Fruit fly (Drosophila melanogaster) whole organism, prepupa: ENCODE measurements around the gene sra.
A peak's percentile ranks its signal among the peaks of the same experiment; 100 is the strongest.
"Not testable (repeated sequence)": the region's sequence is repeated elsewhere in the genome, so short reads cannot be mapped to it uniquely, and the experiment has no call there.

Experiments used
- CG10669 ChIP-seq: fragments of 200-800 bp; sonication (Bioruptor generic); optimal IDR thresholded peaks from 3 replicates; lab custom pipeline; 2018; ENCODE audit warnings: missing biosample characterization, mild to moderate bottlenecking, missing genetic modification characterization, moderate library complexity
- CG11902 ChIP-seq: fragments of 200-800 bp; sonication (Bioruptor generic); optimal IDR thresholded peaks from 3 replicates; lab custom pipeline; 2016; ENCODE audit warnings: missing biosample characterization, missing genetic modification characterization
- CG15336 ChIP-seq: fragments of 200-800 bp; sonication (Bioruptor generic); IDR thresholded peaks from 2 replicates; pipeline ENCODE4 v1.3.6; 2022; ENCODE audit warnings: missing biosample characterization, missing genetic modification characterization
- CG16779 ChIP-seq: fragments of 200-800 bp; sonication (Bioruptor generic); optimal IDR thresholded peaks from 3 replicates; lab custom pipeline; 2017; ENCODE audit warnings: missing biosample characterization, mild to moderate bottlenecking, missing genetic modification characterization
- CG32006 ChIP-seq: fragments of 200-800 bp; sonication (Bioruptor generic); optimal IDR thresholded peaks from 3 replicates; lab custom pipeline; 2017; ENCODE audit warnings: missing biosample characterization, mild to moderate bottlenecking, missing genetic modification characterization
- CG3919 ChIP-seq: fragments of 200-800 bp; sonication (Bioruptor generic); optimal IDR thresholded peaks from 3 replicates; lab custom pipeline; 2016; ENCODE audit warnings: missing biosample characterization, missing genetic modification characterization
- CG8119 ChIP-seq: fragments of 200-800 bp; sonication (Bioruptor generic); IDR thresholded peaks from 3 replicates; pipeline ENCODE4 v1.3.6; 2022; ENCODE audit warnings: missing biosample characterization, missing genetic modification characterization
- CG8632 ChIP-seq: fragments of 200-800 bp; sonication (Bioruptor generic); optimal IDR thresholded peaks from 3 replicates; lab custom pipeline; 2016; ENCODE audit warnings: missing biosample characterization, missing genetic modification characterization
- CG9139 ChIP-seq: fragments of 200-800 bp; sonication (Bioruptor generic); optimal IDR thresholded peaks from 3 replicates; lab custom pipeline; 2017; ENCODE audit warnings: missing biosample characterization, mild to moderate bottlenecking, missing genetic modification characterization
- Eip75B ChIP-seq: fragments of 200-800 bp; sonication (Bioruptor generic); optimal IDR thresholded peaks from 3 replicates; lab custom pipeline; 2016; ENCODE audit warnings: missing biosample characterization, missing genetic modification characterization
- Eip78C ChIP-seq: fragments of 200-800 bp; sonication (Bioruptor generic); peaks from one replicate; lab custom pipeline; 2016; ENCODE audit warnings: missing biosample characterization, missing genetic modification characterization
- Eip93F ChIP-seq: fragments of 200-800 bp; sonication (Bioruptor generic); optimal IDR thresholded peaks from 2 replicates; lab custom pipeline; 2016; ENCODE audit warnings: missing biosample characterization, mild to moderate bottlenecking, missing genetic modification characterization
- Gug ChIP-seq: fragments of 200-800 bp; sonication (Bioruptor generic); IDR thresholded peaks from 2 replicates; pipeline ENCODE4 v1.3.6; 2022; ENCODE audit warnings: missing biosample characterization, missing genetic modification characterization
- Hr4 ChIP-seq: fragments of 200-800 bp; sonication (Bioruptor generic); optimal IDR thresholded peaks from 3 replicates; lab custom pipeline; 2016; ENCODE audit warnings: missing biosample characterization, missing genetic modification characterization
- Lpt ChIP-seq: fragments of 200-800 bp; sonication (Bioruptor generic); optimal IDR thresholded peaks from 3 replicates; lab custom pipeline; 2016; ENCODE audit warnings: missing biosample characterization, missing genetic modification characterization
- Met ChIP-seq: fragments of 200-800 bp; sonication (Bioruptor generic); optimal IDR thresholded peaks from 3 replicates; lab custom pipeline; 2016; ENCODE audit warnings: missing biosample characterization, missing genetic modification characterization
- Sox102F ChIP-seq: fragments of 200-800 bp; sonication (Bioruptor generic); optimal IDR thresholded peaks from 2 replicates; lab custom pipeline; 2016; ENCODE audit warnings: missing biosample characterization, mild to moderate bottlenecking, missing genetic modification characterization
- Sox15 ChIP-seq: fragments of 200-800 bp; sonication (Bioruptor generic); optimal IDR thresholded peaks from 3 replicates; lab custom pipeline; 2016; ENCODE audit warnings: missing biosample characterization, missing genetic modification characterization
- achi ChIP-seq: fragments of 200-800 bp; sonication (Bioruptor generic); optimal IDR thresholded peaks from 3 replicates; lab custom pipeline; 2016; ENCODE audit warnings: missing biosample characterization, missing genetic modification characterization
- acj6 ChIP-seq: fragments of 200-800 bp; sonication (Bioruptor generic); optimal IDR thresholded peaks from 3 replicates; lab custom pipeline; 2016; ENCODE audit warnings: missing biosample characterization, missing genetic modification characterization
- eg ChIP-seq: fragments of 200-800 bp; sonication (Bioruptor generic); IDR thresholded peaks from 3 replicates; pipeline ENCODE4 v1.3.6; 2022; ENCODE audit warnings: missing biosample characterization, missing genetic modification characterization
- fkh ChIP-seq: fragments of 200-800 bp; sonication (Bioruptor generic); optimal IDR thresholded peaks from 3 replicates; lab custom pipeline; 2017; ENCODE audit warnings: missing biosample characterization, mild to moderate bottlenecking, missing genetic modification characterization, moderate library complexity
- salr ChIP-seq, 2 experiments: fragments of 200-800 bp; sonication (Bioruptor generic); optimal IDR thresholded peaks; 3 replicates each; lab custom pipeline; 2016 to 2018; ENCODE audit warnings: missing biosample characterization in 2 of 2, missing genetic modification characterization in 2 of 2, mild to moderate bottlenecking in 1 of 2
- ss ChIP-seq, 2 experiments: fragments of 200-800 bp; sonication (Bioruptor generic); optimal IDR thresholded peaks; 2 replicates in 1 of 2; 3 replicates in 1 of 2; lab custom pipeline; 2017 to 2018; ENCODE audit warnings: mild to moderate bottlenecking in 2 of 2, missing biosample characterization in 2 of 2, missing genetic modification characterization in 2 of 2, moderate library complexity in 1 of 2
- svp ChIP-seq: fragments of 200-800 bp; sonication (Bioruptor generic); peaks from one replicate; lab custom pipeline; 2016; ENCODE audit warnings: missing biosample characterization, missing genetic modification characterization
- topi ChIP-seq: fragments of 200-800 bp; sonication (Bioruptor generic); optimal IDR thresholded peaks from 3 replicates; lab custom pipeline; 2016; ENCODE audit warnings: missing biosample characterization, missing genetic modification characterization
- vri ChIP-seq: fragments of 200-800 bp; sonication (Bioruptor generic); optimal IDR thresholded peaks from 3 replicates; lab custom pipeline; 2016; ENCODE audit warnings: missing biosample characterization, mild to moderate bottlenecking, missing genetic modification characterization

Gene sra

DNA sequence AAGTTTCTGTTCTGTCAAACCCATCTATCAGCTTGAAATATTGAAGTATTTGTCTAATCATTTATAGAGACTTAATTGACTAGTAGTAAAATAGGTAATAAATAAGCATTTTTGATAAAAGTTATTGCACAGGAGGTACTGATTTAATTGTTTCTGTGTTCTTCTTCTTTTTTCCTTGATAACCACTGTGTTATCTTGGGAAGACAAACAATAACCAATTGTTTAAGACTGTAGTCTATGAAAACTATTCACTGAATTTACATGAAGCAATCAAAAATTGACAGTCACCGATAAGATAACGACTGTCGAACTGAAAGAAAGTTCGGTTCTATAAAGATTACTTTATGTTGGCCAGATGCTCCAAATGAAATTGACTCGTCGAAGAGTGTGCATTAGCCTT, 13.3 kb upstream of the sra start:
- TF ChIP-seq CG15336, result no peak
- no peak for TF ChIP-seq Eip75B (GFP tag; lab: Kevin White, UChicago)

- TF ChIP-seq Lpt (GFP tag; lab: Kevin White, UChicago) (no peak), salr (GFP tag; optimal IDR thresholded peaks at IDR 0.05; lab: Kevin White, UChicago) (no peak), Met (GFP tag; lab: Kevin White, UChicago) (no peak), topi (GFP tag; lab: Kevin White, UChicago) (no peak), Gug (GFP tag; lab: Robert Waterston, UW) (no peak), CG16779 (tag; lab: Kevin White, UChicago) (no peak), Eip93F (no peak), CG8632 (GFP tag; lab: Kevin White, UChicago) (no peak), vri (GFP tag; lab: Kevin White, UChicago) (no peak), Sox102F (GFP tag; lab: Kevin White, UChicago) (no peak), CG11902 (no peak), CG10669 (GFP tag; lab: Kevin White, UChicago) (no peak), Hr4 (GFP tag; lab: Kevin White, UChicago) (no peak), svp (GFP tag; lab: Kevin White, UChicago) (no peak), CG32006 (GFP tag; lab: Kevin White, UChicago) (no peak), Eip78C (no peak)
These were observed 10.3 kb upstream of the sra start for dm6 chr3R:16176526-16176925.

dm6 chr3R:16180476-16181070, 6.2 kb upstream of the sra start, which contains the start of gene CG8927:
Gene CG8927, plus strand, starts transcription at chr3R:16181020.
- TF ChIP-seq Eip78C (peak; percentile 57), acj6 (GFP tag; lab: Kevin White, UChicago) (no peak), achi (GFP tag; lab: Kevin White, UChicago) (no peak)

DNA sequence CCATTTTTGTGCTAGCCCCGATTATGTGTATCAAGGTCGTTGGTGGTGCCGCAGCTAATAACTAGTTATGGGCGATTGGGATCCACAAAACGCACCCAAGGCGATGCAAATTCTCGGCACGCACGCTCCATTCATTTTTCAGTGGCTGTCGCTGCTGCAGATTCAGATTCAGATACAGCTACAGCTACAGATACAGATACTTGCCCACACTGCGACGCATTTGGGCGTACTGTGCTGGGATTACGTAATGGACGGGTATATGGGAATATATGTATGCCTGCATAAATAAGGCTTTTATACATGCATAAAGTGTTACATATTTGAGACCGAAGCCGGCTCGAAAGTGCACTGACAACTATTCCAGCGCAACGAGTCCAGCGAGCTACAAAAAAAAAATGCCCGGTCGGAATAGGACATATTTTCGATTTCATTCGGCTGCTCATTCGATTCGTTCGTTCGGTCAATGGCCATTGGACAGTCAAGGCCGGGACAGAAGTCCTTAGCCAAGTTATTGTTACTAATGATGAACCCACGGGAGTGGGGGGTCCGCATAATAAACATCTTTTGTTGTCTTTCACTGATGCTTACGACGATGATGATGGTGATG, 4.4 kb upstream of the sra start:
- TF ChIP-seq Eip93F, result no peak
- peak; percentile 38 for TF ChIP-seq vri (GFP tag; lab: Kevin White, UChicago)
- peak in 1 of 2 experiments; percentile 75 for TF ChIP-seq ss (GFP tag; optimal IDR thresholded peaks at IDR 0.05; lab: Kevin White, UChicago)
- TF ChIP-seq CG8119, result no peak
- TF ChIP-seq Eip78C, result peak; percentile 47

- TF ChIP-seq fkh (GFP tag; lab: Kevin White, UChicago) (no peak), CG9139 (GFP tag; lab: Kevin White, UChicago) (no peak), CG15336 (no peak), Sox15 (GFP tag; lab: Kevin White, UChicago) (no peak)
These were observed 938 bp downstream of the sra start for dm6 chr3R:16187737-16188136.

DNA sequence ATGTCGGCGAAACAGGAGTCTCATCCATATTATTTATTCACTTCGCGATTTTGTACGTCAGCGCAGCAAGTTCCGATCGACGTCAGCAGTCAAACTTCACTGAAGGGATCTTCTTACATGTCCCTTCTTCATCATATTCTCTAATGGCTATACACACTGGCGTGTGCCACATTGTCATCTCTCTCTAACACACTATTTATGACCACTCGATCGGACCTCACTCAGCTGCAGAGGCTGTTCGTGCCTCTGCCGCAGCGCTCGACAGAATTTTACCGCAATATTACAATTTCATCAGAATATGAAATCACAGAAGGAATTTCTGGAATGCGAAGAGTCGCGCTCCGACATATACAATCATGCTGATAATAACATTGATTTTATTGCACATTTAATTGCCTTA, 2.7 kb downstream of the sra start, which contains the start of gene Bin1:
Bin1 (minus strand) TSS at position 101 of the 400 bp plus-strand sequence.
- TF ChIP-seq CG3919 (GFP tag; lab: Kevin White, UChicago); CG15336; Sox15 (GFP tag; lab: Kevin White, UChicago): not testable (repeated sequence)
- TF ChIP-seq, all 60 proteins: peak for 0; not testable (repeated sequence) for 60

dm6 chr3R:16190183-16190763, 3.5 kb downstream of the sra start:
- TF ChIP-seq Sox102F (GFP tag; lab: Kevin White, UChicago), result no peak
- no peak for TF ChIP-seq eg
- no peak for TF ChIP-seq CG8119
- peak; percentile 95 for TF ChIP-seq svp (GFP tag; lab: Kevin White, UChicago)
- TF ChIP-seq, all 60 proteins: peak for 1
